Worm (Caenorhabditis elegans): Measurements from ENCODE around the gene gars-1.

Gene gars-1

DNA sequence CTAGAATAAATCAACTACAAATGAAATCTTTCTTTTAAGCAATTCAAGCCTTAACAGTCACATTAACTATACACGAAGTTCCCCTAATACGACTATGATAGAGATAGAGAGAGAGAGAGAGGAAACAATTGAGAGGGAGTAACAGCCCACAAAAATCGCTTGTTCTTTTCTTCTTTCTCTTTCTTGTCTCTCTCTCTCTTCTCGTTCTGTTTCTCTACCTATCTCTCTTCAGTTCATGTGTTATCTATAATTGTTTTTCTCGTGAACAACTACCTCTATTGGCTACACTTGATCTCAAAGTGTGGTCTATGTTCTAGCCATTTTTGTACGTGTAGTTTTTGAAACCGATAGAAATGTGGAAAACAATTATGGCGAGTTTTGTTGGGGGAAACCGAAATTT, 39.2 kb upstream of the gars-1 start (continued):
- TF ChIP-seq lin-15B (tag; optimal IDR thresholded peaks at IDR 0.05) (no peak), ztf-7 (tag; optimal IDR thresholded peaks at IDR 0.05) (peak; percentile 25), unc-130 (GFP tag; optimal IDR thresholded peaks at IDR 0.05) (no peak), zfp-2 (tag; optimal IDR thresholded peaks at IDR 0.05) (no peak), nhr-10 (tag; optimal IDR thresholded peaks at IDR 0.05) (peak; percentile 47), duxl-1 (tag; optimal IDR thresholded peaks at IDR 0.05; ENCODE audit: poor library complexity) (no peak), hif-1 (tag; optimal IDR thresholded peaks at IDR 0.05) (peak in 1 of 2 experiments; percentile 78), tra-1 (GFP tag; IDR thresholded peaks at IDR 0.05) (0 out of 2 replicates have a peak, but pooled peaks have one; percentile 27), Y5F2A.4 (GFP tag; optimal IDR thresholded peaks at IDR 0.05) (no peak), rbr-2 (tag; optimal IDR thresholded peaks at IDR 0.05) (peak; percentile 28), nhr-41 (GFP tag; IDR thresholded peaks at IDR 0.05) (no peak), daf-8 (GFP tag; IDR thresholded peaks at IDR 0.05) (no peak), ZK546.5 (tag; optimal IDR thresholded peaks at IDR 0.05) (no peak), lim-7 (GFP tag; IDR thresholded peaks at IDR 0.05) (no peak), dpl-1 (GFP tag; optimal IDR thresholded peaks at IDR 0.05) (peak; percentile 13), attf-4 (tag; optimal IDR thresholded peaks at IDR 0.05) (no peak), ceh-32 (tag; optimal IDR thresholded peaks at IDR 0.05; ENCODE audit: poor library complexity) (no peak), F26F4.8 (GFP tag; conservative IDR thresholded peaks at IDR 0.05) (no peak), madf-9 (GFP tag; conservative IDR thresholded peaks at IDR 0.05) (no peak), dmd-8 (GFP tag; IDR thresholded peaks at IDR 0.05) (no peak), lin-29 (GFP tag; IDR thresholded peaks at IDR 0.05) (no peak), nhr-6 (tag; optimal IDR thresholded peaks at IDR 0.05) (peak; percentile 78), nhr-111 (GFP tag; optimal IDR thresholded peaks at IDR 0.05) (no peak), cey-2 (tag; optimal IDR thresholded peaks at IDR 0.05; ENCODE audit: borderline replicate concordance, insufficient read depth) (no peak), nhr-25 (tag; optimal IDR thresholded peaks at IDR 0.05; ENCODE audit: borderline replicate concordance, insufficient read depth) (peak; percentile 59), dmd-9 (GFP tag; IDR thresholded peaks at IDR 0.05) (no peak), egl-27 (tag; optimal IDR thresholded peaks at IDR 0.05) (no peak), F49E8.2 (tag; optimal IDR thresholded peaks at IDR 0.05; ENCODE audit: borderline replicate concordance) (no peak), ces-1 (GFP tag; optimal IDR thresholded peaks at IDR 0.05) (no peak), egl-43 (GFP tag; IDR thresholded peaks at IDR 0.05) (no peak), zip-2 (tag; optimal IDR thresholded peaks at IDR 0.05) (no peak), tag-97 (GFP tag; IDR thresholded peaks at IDR 0.05) (no peak), skn-1 (tag; optimal IDR thresholded peaks at IDR 0.05) (no peak), lir-3 (tag; optimal IDR thresholded peaks at IDR 0.05) (no peak), F37D6.2 (tag; optimal IDR thresholded peaks at IDR 0.05) (no peak), nhr-237 (tag; optimal IDR thresholded peaks at IDR 0.05) (no peak), mxl-3 (GFP tag; optimal IDR thresholded peaks at IDR 0.05) (peak; percentile 10), dmd-6 (GFP tag; IDR thresholded peaks at IDR 0.05) (peak; percentile 69), mdt-29 (GFP tag; IDR thresholded peaks at IDR 0.05) (no peak), jun-1 (tag; optimal IDR thresholded peaks at IDR 0.05) (no peak), daf-16 (GFP tag; optimal IDR thresholded peaks at IDR 0.05) (no peak), daf-16 (tag; optimal IDR thresholded peaks at IDR 0.05) (peak; percentile 85), spr-3 (GFP tag; optimal IDR thresholded peaks at IDR 0.05) (no peak), F10B5.3 (tag; optimal IDR thresholded peaks at IDR 0.05) (no peak), lin-13 (GFP tag; optimal IDR thresholded peaks at IDR 0.05) (no peak), Y48G9A.11 (GFP tag; IDR thresholded peaks at IDR 0.05) (no peak), gei-8 (GFP tag; optimal IDR thresholded peaks at IDR 0.05) (no peak), set-16 (GFP tag; IDR thresholded peaks at IDR 0.05) (no peak), spr-1 (tag; optimal IDR thresholded peaks at IDR 0.05) (no peak), arid-1 (GFP tag; conservative IDR thresholded peaks at IDR 0.05) (no peak), lsy-2 (tag; optimal IDR thresholded peaks at IDR 0.05) (peak; percentile 19 to 55), madf-5 (GFP tag; IDR thresholded peaks at IDR 0.05) (no peak)

Measured in whole organism, L4 larva.